Worm (Caenorhabditis elegans) whole organism, midembryonic: ENCODE measurements around the gene F48F7.3.
"Not testable (repeated sequence)": the region's sequence is repeated elsewhere in the genome, so short reads cannot be mapped to it uniquely, and the experiment has no call there.

Experiments used
- T22C8.4 ChIP-seq: fragments of 200-800 bp; sonication (Bioruptor generic); IDR thresholded peaks from 2 replicates; pipeline ENCODE4 v1.3.6; 2022; ENCODE audit warnings: missing genetic modification characterization, missing compliant biosample characterization
- cog-1 ChIP-seq: sonication (generic microtip); optimal IDR thresholded peaks from 2 replicates; lab custom pipeline; 2016; ENCODE audit warnings: missing genetic modification characterization, missing compliant biosample characterization
- flt-1 ChIP-seq: fragments of 200-800 bp; sonication (Bioruptor generic); IDR thresholded peaks from 2 replicates; pipeline ENCODE4 v1.3.6; 2022; ENCODE audit warnings: missing genetic modification characterization, missing compliant biosample characterization
- klf-2 ChIP-seq: fragments of 200-800 bp; sonication (Bioruptor generic); conservative IDR thresholded peaks from 2 replicates; pipeline ENCODE4 v1.3.6; 2022; ENCODE audit warnings: missing genetic modification reagents, missing genetic modification characterization, missing compliant biosample characterization
- med-1 ChIP-seq: sonication (generic microtip); optimal IDR thresholded peaks from 2 replicates; lab custom pipeline; 2017; ENCODE audit warnings: missing genetic modification characterization, mild to moderate bottlenecking, missing compliant biosample characterization, antibody characterized with exemption, missing genetic modification reagents; ENCODE audit not compliant: insufficient read depth
- ref-1 ChIP-seq: fragments of 200-800 bp; sonication (Bioruptor generic); conservative IDR thresholded peaks from 2 replicates; pipeline ENCODE4 v1.3.6; 2022; ENCODE audit warnings: missing genetic modification reagents, missing genetic modification characterization, missing compliant biosample characterization
- tab-1 ChIP-seq: fragments of 200-800 bp; sonication (Bioruptor generic); IDR thresholded peaks from 2 replicates; pipeline ENCODE4 v1.3.6; 2022; ENCODE audit warnings: missing genetic modification characterization, missing compliant biosample characterization
- ztf-23 ChIP-seq: fragments of 200-800 bp; sonication (Bioruptor generic); IDR thresholded peaks from 2 replicates; pipeline ENCODE4 v1.3.6; 2022; ENCODE audit warnings: missing genetic modification reagents, missing genetic modification characterization, missing compliant biosample characterization
- ztf-29 ChIP-seq: fragments of 200-800 bp; sonication (Bioruptor generic); IDR thresholded peaks from 2 replicates; pipeline ENCODE4 v1.3.6; 2022; ENCODE audit warnings: missing genetic modification reagents, missing genetic modification characterization, missing compliant biosample characterization

The F48F7.3 gene

ce11 chrX:13969257-13969968 lies 6.1 kb downstream of the F48F7.3 start:
- TF ChIP-seq flt-1 (GFP tag; lab: Robert Waterston, UW) (no peak), tab-1 (GFP tag; lab: Robert Waterston, UW) (0 out of 2 replicates have a peak, but pooled peaks have one; percentile 15), ref-1 (GFP tag; lab: Robert Waterston, UW) (no peak), T22C8.4 (0 out of 2 replicates have a peak, but pooled peaks have one; percentile 22), cog-1 (tag; lab: Kevin White, UChicago) (peak; percentile 62), ztf-29 (GFP tag; lab: Robert Waterston, UW) (no peak), klf-2 (GFP tag; lab: Robert Waterston, UW) (no peak; the same call in 1 of the 2 replicates), ztf-23 (GFP tag; lab: Robert Waterston, UW) (0 out of 2 replicates have a peak, but pooled peaks have one; percentile 19), med-1 (GFP tag; lab: Kevin White, UChicago) (no peak)

DNA sequence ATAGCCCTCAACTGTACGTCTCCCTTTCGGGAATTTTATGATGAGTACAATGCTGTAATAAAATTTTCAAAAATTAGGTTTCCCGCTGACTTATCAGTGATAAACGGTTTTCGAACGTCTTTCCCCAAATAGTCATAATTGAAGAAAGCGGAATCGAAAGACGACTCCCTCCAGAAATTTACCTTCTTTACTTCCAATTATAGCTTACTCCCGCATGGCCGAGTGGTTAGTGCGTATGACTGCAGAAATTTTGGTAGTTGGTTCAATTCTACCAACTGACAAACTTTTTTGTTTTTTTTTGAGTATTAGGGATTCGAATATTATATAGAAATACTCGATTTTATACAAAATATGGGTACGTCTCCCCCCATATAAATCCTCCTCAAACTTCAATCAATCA lies 9.8 kb downstream of the F48F7.3 start:
- TF ChIP-seq ztf-23 (GFP tag; lab: Robert Waterston, UW) (0 out of 2 replicates have a peak, but pooled peaks have one; percentile 26), flt-1 (GFP tag; lab: Robert Waterston, UW) (0 out of 2 replicates have a peak, but pooled peaks have one; percentile 20)

DNA sequence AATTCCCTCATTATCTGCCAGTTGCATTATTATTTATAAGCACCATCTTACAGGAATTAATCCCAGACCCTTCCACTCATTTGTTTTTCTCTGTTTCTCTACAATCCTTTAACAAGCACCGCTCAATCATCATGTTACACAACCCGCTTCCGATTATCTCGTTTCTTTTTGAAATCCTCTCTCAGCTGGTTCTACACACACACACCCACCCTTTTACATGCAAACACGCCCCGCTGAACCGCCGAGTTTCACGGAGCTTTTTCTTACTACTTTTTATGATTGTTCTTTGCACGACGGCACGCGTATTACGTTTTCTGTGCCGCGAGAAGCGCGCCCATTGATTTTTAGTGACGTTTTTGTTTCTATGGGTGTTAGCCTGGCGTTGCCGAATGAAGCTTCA lies 10.5 kb downstream of the F48F7.3 start:
- TF ChIP-seq tab-1 (GFP tag; lab: Robert Waterston, UW) (no peak), klf-2 (GFP tag; lab: Robert Waterston, UW) (no peak), T22C8.4 (no peak)

DNA sequence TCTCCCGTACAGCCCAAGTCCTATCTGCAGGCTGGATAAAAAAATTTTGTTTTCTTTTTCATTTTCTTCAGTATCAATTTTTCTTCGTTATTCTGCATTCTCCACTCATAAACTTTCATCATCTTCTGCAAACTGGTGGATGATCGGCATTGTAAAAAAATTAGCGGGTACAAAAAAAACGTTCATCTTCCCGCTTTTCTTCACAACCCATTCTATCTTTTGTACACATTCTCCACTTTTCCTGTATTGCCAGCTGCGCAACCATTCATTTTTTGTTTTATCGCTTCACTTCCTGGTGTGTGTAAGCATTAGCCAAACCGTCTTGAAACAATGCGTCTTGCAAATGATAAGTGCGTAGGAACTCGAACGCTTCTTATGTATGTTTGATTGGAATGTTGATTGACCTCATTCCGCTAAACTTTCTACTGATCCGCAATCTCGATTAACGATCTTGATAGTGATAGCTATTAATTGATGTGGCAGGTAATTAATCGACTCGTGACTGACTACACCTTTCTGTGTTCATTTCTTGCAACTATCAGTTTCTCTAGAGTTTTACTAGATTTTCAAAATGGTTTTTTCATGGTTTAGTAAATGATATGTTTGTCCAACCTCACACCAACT lies 11.3 kb downstream of the F48F7.3 start:
- TF ChIP-seq klf-2 (GFP tag; lab: Robert Waterston, UW) (no peak), med-1 (GFP tag; lab: Kevin White, UChicago) (no peak), tab-1 (GFP tag; lab: Robert Waterston, UW) (no peak), cog-1 (tag; lab: Kevin White, UChicago) (no peak), T22C8.4 (no peak), ztf-29 (GFP tag; lab: Robert Waterston, UW) (no peak)

DNA sequence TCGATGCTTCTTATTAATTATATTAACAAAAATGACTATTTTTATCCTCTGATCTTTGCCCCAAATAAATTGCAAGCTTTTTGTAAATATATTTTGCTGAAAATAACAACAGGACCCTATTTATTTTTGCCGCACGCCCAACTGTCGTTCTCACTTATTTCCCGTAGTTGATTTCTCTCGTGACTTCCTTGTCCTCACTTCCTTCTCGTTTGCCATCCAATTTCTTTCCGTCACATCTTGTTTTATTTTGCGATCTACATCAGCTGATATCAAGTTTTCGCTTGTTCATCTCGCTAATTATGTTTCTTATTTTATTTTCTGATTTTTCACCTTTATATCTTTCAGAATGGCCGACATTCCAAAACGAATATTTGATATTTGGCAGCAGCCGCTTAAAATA lies 12.0 kb downstream of the F48F7.3 start, which contains the start of gene F48F7.5:
TSS of gene F48F7.5 (plus strand) at position 340 of the 400 bp plus-strand sequence.
- TF ChIP-seq cog-1 (tag; lab: Kevin White, UChicago) (no peak), T22C8.4 (no peak), ztf-29 (GFP tag; lab: Robert Waterston, UW) (no peak), med-1 (GFP tag; lab: Kevin White, UChicago) (no peak), ref-1 (GFP tag; lab: Robert Waterston, UW) (no peak), klf-2 (GFP tag; lab: Robert Waterston, UW) (no peak), tab-1 (GFP tag; lab: Robert Waterston, UW) (no peak), flt-1 (GFP tag; lab: Robert Waterston, UW) (no peak), ztf-23 (GFP tag; lab: Robert Waterston, UW) (no peak)

- no peak for TF ChIP-seq ref-1 (GFP tag; lab: Robert Waterston, UW)
- no peak for TF ChIP-seq ztf-23 (GFP tag; lab: Robert Waterston, UW)
- no peak for TF ChIP-seq cog-1 (tag; lab: Kevin White, UChicago)
- TF ChIP-seq tab-1 (GFP tag; lab: Robert Waterston, UW): 0 out of 2 replicates have a peak, but pooled peaks have one; percentile 37
- TF ChIP-seq klf-2 (GFP tag; lab: Robert Waterston, UW): no peak
- TF ChIP-seq ztf-29 (GFP tag; lab: Robert Waterston, UW): no peak
- peak; percentile 69 for TF ChIP-seq T22C8.4
- no peak for TF ChIP-seq med-1 (GFP tag; lab: Kevin White, UChicago)
- TF ChIP-seq flt-1 (GFP tag; lab: Robert Waterston, UW): peak; percentile 76; the same call in 1 of the 2 replicates
These were observed 14.3 kb downstream of the F48F7.3 start, which contains the start of gene F48F7.6 for ce11 chrX:13977439-13978118. TSS of gene F48F7.6 (plus strand) at chrX:13977829.

- TF ChIP-seq ztf-23, ref-1, klf-2 (GFP tag; lab: Robert Waterston, UW): not testable (repeated sequence)
These were observed 17.1 kb downstream of the F48F7.3 start, which contains the start of gene arrd-24 for ce11 chrX:13980417-13980816. TSS of gene arrd-24 (minus strand) at chrX:13980517.

ce11 chrX:13986307-13986706 lies 23.0 kb downstream of the F48F7.3 start, which contains the start of gene irld-24:
TSS of gene irld-24 (plus strand) at chrX:13986607.
- TF ChIP-seq cog-1 (tag; lab: Kevin White, UChicago) (no peak), flt-1 (GFP tag; lab: Robert Waterston, UW) (no peak), ref-1 (GFP tag; lab: Robert Waterston, UW) (no peak), ztf-29 (GFP tag; lab: Robert Waterston, UW) (no peak), med-1 (GFP tag; lab: Kevin White, UChicago) (no peak), T22C8.4 (no peak), tab-1 (GFP tag; lab: Robert Waterston, UW) (no peak), ztf-23 (GFP tag; lab: Robert Waterston, UW) (no peak), klf-2 (GFP tag; lab: Robert Waterston, UW) (no peak)

DNA sequence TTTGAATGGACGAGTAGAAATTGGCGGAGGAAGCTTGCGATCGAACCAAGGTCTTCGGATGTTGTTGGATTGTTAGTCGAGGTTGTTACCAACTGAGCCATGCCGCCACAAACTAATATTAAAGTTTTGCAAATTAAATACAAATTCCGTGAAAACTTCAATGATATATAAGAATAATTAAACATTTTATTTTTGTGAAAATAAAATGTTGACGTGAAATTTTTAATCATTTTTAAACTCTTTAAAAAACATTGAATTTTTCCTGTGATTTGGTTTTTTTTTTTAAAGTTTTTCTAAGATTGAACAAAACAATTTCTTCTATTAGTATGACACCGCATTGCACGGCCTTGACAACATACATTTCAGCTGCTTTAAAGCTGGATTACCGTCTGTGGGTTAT lies 27.4 kb downstream of the F48F7.3 start, which contains the start of gene C31E10.11:
TSS of gene C31E10.11 (minus strand) at position 101 of the 400 bp plus-strand sequence.
- TF ChIP-seq T22C8.4 (no peak), cog-1 (tag; lab: Kevin White, UChicago) (no peak), klf-2 (GFP tag; lab: Robert Waterston, UW) (no peak), ztf-29 (GFP tag; lab: Robert Waterston, UW) (no peak), ref-1 (GFP tag; lab: Robert Waterston, UW) (no peak), flt-1 (GFP tag; lab: Robert Waterston, UW) (no peak), tab-1 (GFP tag; lab: Robert Waterston, UW) (no peak), ztf-23 (GFP tag; lab: Robert Waterston, UW) (no peak)
